Worm (Caenorhabditis elegans): ENCODE data around the gene cyp-35A5.

The cyp-35A5 gene

ce11 chrV:3938789-3939188 is 2.7 kb downstream of the cyp-35A5 start, which contains the start of gene cyp-35B1:
Gene cyp-35B1, plus strand, starts transcription at chrV:3939032.
- TF ChIP-seq hlh-6 (tag; optimal IDR thresholded peaks at IDR 0.05) (no peak), sox-4 (tag; optimal IDR thresholded peaks at IDR 0.05) (no peak), dve-1 (tag; optimal IDR thresholded peaks at IDR 0.05) (no peak), madf-2 (tag; optimal IDR thresholded peaks at IDR 0.05) (no peak), C38D4.7 (GFP tag; optimal IDR thresholded peaks at IDR 0.05) (no peak), nhr-232 (tag; optimal IDR thresholded peaks at IDR 0.05) (no peak), pqm-1 (tag; optimal IDR thresholded peaks at IDR 0.05) (no peak), ceh-14 (tag; optimal IDR thresholded peaks at IDR 0.05) (no peak), lim-6 (tag; optimal IDR thresholded peaks at IDR 0.05) (no peak), hlh-8 (tag; optimal IDR thresholded peaks at IDR 0.05) (no peak), ceh-19 (GFP tag; optimal IDR thresholded peaks at IDR 0.05) (no peak), zip-5 (tag; optimal IDR thresholded peaks at IDR 0.05) (no peak), hlh-15 (tag; optimal IDR thresholded peaks at IDR 0.05) (no peak), fkh-10 (GFP tag; optimal IDR thresholded peaks at IDR 0.05) (no peak)

ce11 chrV:3941860-3942259 is 5.7 kb downstream of the cyp-35A5 start, which contains the start of gene cyp-35B2:
Gene cyp-35B2, plus strand, starts transcription at chrV:3942160.
- no peak for TF ChIP-seq nhr-232 (tag; optimal IDR thresholded peaks at IDR 0.05)
- TF ChIP-seq gmeb-2 (tag; optimal IDR thresholded peaks at IDR 0.05), result no peak
- TF ChIP-seq eyg-1 (tag; optimal IDR thresholded peaks at IDR 0.05), result no peak
- no peak for TF ChIP-seq ceh-6 (GFP tag; optimal IDR thresholded peaks at IDR 0.05)
- TF ChIP-seq pat-9 (tag; optimal IDR thresholded peaks at IDR 0.05), result no peak
- TF ChIP-seq ttx-3 (tag; optimal IDR thresholded peaks at IDR 0.05), result no peak
- no peak for TF ChIP-seq ceh-22 (tag; optimal IDR thresholded peaks at IDR 0.05)
- TF ChIP-seq ceh-19 (GFP tag; optimal IDR thresholded peaks at IDR 0.05), result no peak
- no peak for TF ChIP-seq pqm-1 (tag; optimal IDR thresholded peaks at IDR 0.05)
- TF ChIP-seq lim-6 (tag; optimal IDR thresholded peaks at IDR 0.05), result no peak
- no peak for TF ChIP-seq mec-3 (tag; optimal IDR thresholded peaks at IDR 0.05; ENCODE audit: borderline replicate concordance)
- TF ChIP-seq npax-4 (tag; optimal IDR thresholded peaks at IDR 0.05), result no peak
- TF ChIP-seq elt-2 (tag; optimal IDR thresholded peaks at IDR 0.05), result no peak

ce11 chrV:3943364-3943763 is 7.2 kb downstream of the cyp-35A5 start:
- TF ChIP-seq nhr-11 (tag; optimal IDR thresholded peaks at IDR 0.05) (no peak), pha-4 (tag; optimal IDR thresholded peaks at IDR 0.05) (no peak), syd-9 (tag; optimal IDR thresholded peaks at IDR 0.05) (no peak)

ce11 chrV:3945053-3945452 is 8.9 kb downstream of the cyp-35A5 start, which contains the start of gene cyp-35B3:
Gene cyp-35B3, plus strand, starts transcription at chrV:3945353.
- TF ChIP-seq ceh-48 (tag; optimal IDR thresholded peaks at IDR 0.05) (no peak), gmeb-2 (tag; optimal IDR thresholded peaks at IDR 0.05) (no peak), unc-3 (GFP tag; conservative IDR thresholded peaks at IDR 0.05) (no peak), unc-3 (tag; optimal IDR thresholded peaks at IDR 0.05) (no peak), unc-55 (GFP tag; optimal IDR thresholded peaks at IDR 0.05) (no peak), ceh-45 (GFP tag; IDR thresholded peaks at IDR 0.05) (no peak), unc-42 (tag; optimal IDR thresholded peaks at IDR 0.05) (no peak), elt-2 (tag; optimal IDR thresholded peaks at IDR 0.05) (no peak), ceh-31 (tag; optimal IDR thresholded peaks at IDR 0.05) (no peak)

ce11 chrV:3949723-3950122 is 13.6 kb downstream of the cyp-35A5 start, which contains the start of gene dach-1:
Gene dach-1, plus strand, starts transcription at chrV:3950023.
- no peak for TF ChIP-seq unc-42 (tag; optimal IDR thresholded peaks at IDR 0.05)
- TF ChIP-seq hlh-15 (tag; optimal IDR thresholded peaks at IDR 0.05), result no peak
- TF ChIP-seq pha-4 (tag; optimal IDR thresholded peaks at IDR 0.05), result no peak
- no peak for TF ChIP-seq sox-4 (tag; optimal IDR thresholded peaks at IDR 0.05)
- no peak for TF ChIP-seq hlh-8 (tag; optimal IDR thresholded peaks at IDR 0.05)
- TF ChIP-seq ref-2 (tag; optimal IDR thresholded peaks at IDR 0.05), result no peak
- TF ChIP-seq K09A11.1 (tag; optimal IDR thresholded peaks at IDR 0.05; ENCODE audit: insufficient read depth), result no peak
- no peak for TF ChIP-seq ceh-9 (tag; optimal IDR thresholded peaks at IDR 0.05)
- TF ChIP-seq lin-11 (tag; optimal IDR thresholded peaks at IDR 0.05), result no peak
- no peak for TF ChIP-seq eyg-1 (tag; optimal IDR thresholded peaks at IDR 0.05)
- no peak for TF ChIP-seq pqm-1 (tag; optimal IDR thresholded peaks at IDR 0.05)
- TF ChIP-seq tbx-7 (tag; optimal IDR thresholded peaks at IDR 0.05), result no peak
- TF ChIP-seq ahr-1 (tag; optimal IDR thresholded peaks at IDR 0.05), result no peak
- no peak for TF ChIP-seq ceh-19 (GFP tag; optimal IDR thresholded peaks at IDR 0.05)
- no peak for TF ChIP-seq dve-1 (tag; optimal IDR thresholded peaks at IDR 0.05)

Measured in whole organism, late embryonic.